Worm (Caenorhabditis elegans) whole organism, L1 larva: ENCODE measurements around the gene ZK856.11.

Source experiments
- C16A3.4 ChIP-seq: fragments of 150-350 bp; optimal IDR thresholded peaks from 2 replicates; lab custom pipeline; 2014; ENCODE audit warnings: missing biosample characterization, missing genetic modification characterization
- F16B12.6 ChIP-seq: fragments of 150-350 bp; optimal IDR thresholded peaks from 2 replicates; lab custom pipeline; 2014; ENCODE audit warnings: missing biosample characterization, missing genetic modification characterization
- alr-1 ChIP-seq: fragments of 200-800 bp; sonication (Bioruptor generic); optimal IDR thresholded peaks from 2 replicates; lab custom pipeline; 2018; ENCODE audit warnings: borderline replicate concordance, mild to moderate bottlenecking, missing genetic modification characterization, missing compliant biosample characterization
- ama-1 ChIP-seq: fragments of 150-350 bp; optimal IDR thresholded peaks from 2 replicates; lab custom pipeline; 2014
- blmp-1 ChIP-seq: fragments of 150-350 bp; optimal IDR thresholded peaks from 2 replicates; lab custom pipeline; 2014; ENCODE audit warnings: missing biosample characterization, missing genetic modification characterization
- ceh-88 ChIP-seq: fragments of 200-800 bp; sonication (Bioruptor generic); IDR thresholded peaks from 2 replicates; pipeline ENCODE4 v1.3.6; 2022; ENCODE audit warnings: missing genetic modification characterization, missing compliant biosample characterization
- ceh-90 ChIP-seq: sonication (generic microtip); optimal IDR thresholded peaks from 2 replicates; lab custom pipeline; 2016; ENCODE audit warnings: missing genetic modification characterization, missing compliant biosample characterization
- ces-1 ChIP-seq: fragments of 150-350 bp; optimal IDR thresholded peaks from 2 replicates; lab custom pipeline; 2014; ENCODE audit warnings: missing biosample characterization, missing genetic modification reagents, missing genetic modification characterization
- dpl-1 ChIP-seq, 3 experiments: fragments of 150-350 bp in 2 of 3; sonication (generic microtip) in 1 of 3; optimal IDR thresholded peaks; 2 replicates each; lab custom pipeline; 2014 to 2017; ENCODE audit warnings: missing biosample characterization in 3 of 3, missing genetic modification characterization in 3 of 3, missing genetic modification reagents in 3 of 3
- efl-1 ChIP-seq, 4 experiments: fragments of 150-350 bp; optimal IDR thresholded peaks in 3 of 4; peaks in 1 of 4; 1 replicate in 1 of 4; 2 replicates in 3 of 4; lab custom pipeline; 2014; ENCODE audit warnings: missing biosample characterization in 2 of 4, missing genetic modification characterization in 2 of 4, missing genetic modification reagents in 2 of 4
- efl-3 ChIP-seq: fragments of 200-800 bp; sonication (Bioruptor generic); optimal IDR thresholded peaks from 2 replicates; lab custom pipeline; 2018; ENCODE audit warnings: mild to moderate bottlenecking, missing genetic modification characterization, missing compliant biosample characterization
- egl-13 ChIP-seq: sonication (generic microtip); optimal IDR thresholded peaks from 2 replicates; lab custom pipeline; 2016; ENCODE audit warnings: missing genotype, missing genetic modification reagents, missing genetic modification characterization, missing compliant biosample characterization
- elt-2 ChIP-seq: sonication (generic microtip); optimal IDR thresholded peaks from 2 replicates; lab custom pipeline; 2016; ENCODE audit warnings: missing genetic modification characterization, mild to moderate bottlenecking, inconsistent platforms, missing compliant biosample characterization, missing genetic modification reagents
- elt-3 ChIP-seq, 6 experiments: fragments of 150-350 bp in 1 of 6; sonication (generic microtip); optimal IDR thresholded peaks; 2 replicates each; lab custom pipeline; 2017 to 2018; ENCODE audit warnings: missing biosample characterization in 6 of 6, missing genetic modification characterization in 6 of 6, inconsistent platforms in 1 of 6
- ets-5 ChIP-seq: fragments of 200-800 bp; sonication (Bioruptor generic); IDR thresholded peaks from 2 replicates; pipeline ENCODE4 v1.3.6; 2022; ENCODE audit warnings: missing genetic modification characterization, missing compliant biosample characterization
- fkh-10 ChIP-seq: sonication (generic microtip); optimal IDR thresholded peaks from 2 replicates; lab custom pipeline; 2017; ENCODE audit warnings: missing biosample characterization, missing genetic modification reagents, missing genetic modification characterization
- grh-1 ChIP-seq: fragments of 200-800 bp; sonication (Bioruptor generic); IDR thresholded peaks from 2 replicates; pipeline ENCODE4 v1.3.6; 2022; ENCODE audit warnings: missing genetic modification reagents, missing genetic modification characterization, missing compliant biosample characterization
- hlh-17 ChIP-seq: fragments of 200-800 bp; sonication (Bioruptor generic); optimal IDR thresholded peaks from 2 replicates; lab custom pipeline; 2018; ENCODE audit warnings: missing genetic modification characterization, mild to moderate bottlenecking, missing compliant biosample characterization, moderate library complexity, borderline replicate concordance
- lin-13 ChIP-seq: fragments of 150-350 bp; optimal IDR thresholded peaks from 2 replicates; lab custom pipeline; 2014; ENCODE audit warnings: missing biosample characterization, missing genetic modification reagents, missing genetic modification characterization
- lin-35 ChIP-seq, 2 experiments: fragments of 150-350 bp; optimal IDR thresholded peaks; 2 replicates each; lab custom pipeline; 2014; ENCODE audit warnings: missing biosample characterization in 2 of 2, missing genetic modification characterization in 2 of 2, missing genetic modification reagents in 2 of 2
- lir-3 ChIP-seq: sonication (generic microtip); optimal IDR thresholded peaks from 2 replicates; lab custom pipeline; 2016; ENCODE audit warnings: mild to moderate bottlenecking, missing genetic modification characterization, moderate library complexity, missing compliant biosample characterization; ENCODE audit not compliant: poor library complexity
- mdl-1 ChIP-seq, 2 experiments: fragments of 150-350 bp; optimal IDR thresholded peaks; 2 replicates each; lab custom pipeline; 2014 to 2017; ENCODE audit warnings: missing biosample characterization in 2 of 2, missing genetic modification characterization in 2 of 2, inconsistent platforms in 1 of 2
- nhr-11 ChIP-seq: fragments of 150-350 bp; optimal IDR thresholded peaks from 2 replicates; lab custom pipeline; 2014; ENCODE audit warnings: missing biosample characterization, missing genetic modification characterization
- nhr-12 ChIP-seq: sonication (generic microtip); optimal IDR thresholded peaks from 2 replicates; lab custom pipeline; 2017; ENCODE audit warnings: missing biosample characterization, missing genetic modification characterization
- nhr-19 ChIP-seq: fragments of 200-800 bp; sonication (Bioruptor generic); conservative IDR thresholded peaks from 2 replicates; pipeline ENCODE4 v1.3.6; 2022; ENCODE audit warnings: missing genetic modification characterization, missing compliant biosample characterization
- nhr-20 ChIP-seq: sonication (generic microtip); optimal IDR thresholded peaks from 2 replicates; lab custom pipeline; 2016; ENCODE audit warnings: mild to moderate bottlenecking, missing genetic modification characterization, missing compliant biosample characterization
- nhr-71 ChIP-seq: sonication (generic microtip); optimal IDR thresholded peaks from 2 replicates; lab custom pipeline; 2016; ENCODE audit warnings: mild to moderate bottlenecking, missing genetic modification characterization, moderate library complexity, missing compliant biosample characterization
- nhr-77 ChIP-seq: fragments of 150-350 bp; optimal IDR thresholded peaks from 2 replicates; lab custom pipeline; 2014; ENCODE audit warnings: missing biosample characterization, missing genetic modification characterization
- nhr-84 ChIP-seq: sonication (generic microtip); optimal IDR thresholded peaks from 2 replicates; lab custom pipeline; 2017; ENCODE audit warnings: missing biosample characterization, missing genetic modification characterization
- nhr-85 ChIP-seq: sonication (generic microtip); peaks from one replicate; lab custom pipeline; 2016; ENCODE audit warnings: missing genetic modification characterization, inconsistent platforms, missing compliant biosample characterization
- nhr-90 ChIP-seq: sonication (generic microtip); optimal IDR thresholded peaks from 2 replicates; lab custom pipeline; 2016; ENCODE audit warnings: mild to moderate bottlenecking, missing genetic modification characterization, missing compliant biosample characterization; ENCODE audit not compliant: poor library complexity
- pag-3 ChIP-seq: sonication (generic microtip); optimal IDR thresholded peaks from 2 replicates; lab custom pipeline; 2017; ENCODE audit warnings: missing genetic modification characterization, mild to moderate bottlenecking, missing compliant biosample characterization, antibody characterized with exemption, borderline replicate concordance; ENCODE audit not compliant: insufficient read depth
- pax-3 ChIP-seq: fragments of 200-800 bp; sonication (Bioruptor generic); optimal IDR thresholded peaks from 2 replicates; lab custom pipeline; 2018; ENCODE audit warnings: mild to moderate bottlenecking, missing genetic modification characterization, moderate library complexity, missing compliant biosample characterization
- skn-1 ChIP-seq: fragments of 150-350 bp; optimal IDR thresholded peaks from 2 replicates; lab custom pipeline; 2014; ENCODE audit warnings: missing biosample characterization, missing genetic modification characterization
- snu-23 ChIP-seq: sonication (generic microtip); optimal IDR thresholded peaks from 2 replicates; lab custom pipeline; 2016; ENCODE audit warnings: missing genetic modification characterization, missing compliant biosample characterization
- sox-4 ChIP-seq: sonication (generic microtip); optimal IDR thresholded peaks from 2 replicates; lab custom pipeline; 2016; ENCODE audit warnings: missing genetic modification characterization, missing compliant biosample characterization
- sptf-1 ChIP-seq: fragments of 150-350 bp; optimal IDR thresholded peaks from 2 replicates; lab custom pipeline; 2014; ENCODE audit warnings: missing biosample characterization, missing genetic modification characterization
- sup-37 ChIP-seq: fragments of 200-800 bp; sonication (Bioruptor generic); optimal IDR thresholded peaks from 2 replicates; lab custom pipeline; 2018; ENCODE audit warnings: mild to moderate bottlenecking, missing genetic modification characterization, missing compliant biosample characterization
- swsn-7 ChIP-seq: sonication (generic microtip); optimal IDR thresholded peaks from 2 replicates; lab custom pipeline; 2016; ENCODE audit warnings: missing genetic modification characterization, missing compliant biosample characterization
- unc-130 ChIP-seq: fragments of 150-350 bp; optimal IDR thresholded peaks from 2 replicates; lab custom pipeline; 2017; ENCODE audit warnings: missing biosample characterization, missing genetic modification characterization, inconsistent platforms
- xbp-1 ChIP-seq: sonication (generic microtip); optimal IDR thresholded peaks from 2 replicates; lab custom pipeline; 2016; ENCODE audit warnings: missing genetic modification characterization, missing compliant biosample characterization

Gene ZK856.11

ce11 chrV:10202340-10202739, 2.4 kb downstream of the ZK856.11 start:
- TF ChIP-seq efl-1 (optimal IDR thresholded peaks at IDR 0.05; lab: Kevin White, UChicago) (no peak), efl-1 (GFP tag; optimal IDR thresholded peaks at IDR 0.05 in 1 of 2; lab: Kevin White, UChicago) (peak in 1 of 2 experiments; percentile 91), lir-3 (no peak), elt-2 (tag; lab: Kevin White, UChicago) (peak; percentile 15)

DNA sequence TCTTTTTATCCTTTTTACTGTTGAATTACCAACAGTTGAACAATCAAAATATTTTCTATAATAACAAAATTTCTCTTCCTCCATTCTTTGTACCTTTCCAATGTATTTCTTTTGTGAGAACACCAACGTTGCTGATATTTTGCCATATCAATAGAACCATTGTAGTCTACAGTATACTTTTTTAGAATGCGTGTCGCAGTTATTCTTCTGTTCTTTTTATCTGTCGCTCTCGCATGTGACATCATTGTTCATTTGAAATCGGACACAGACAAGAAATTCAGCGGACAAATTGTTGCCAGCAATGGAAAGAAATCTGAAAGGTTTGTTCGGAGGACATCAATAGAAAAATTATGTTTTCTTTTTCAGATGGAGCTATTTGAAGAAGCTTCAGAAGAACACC, 2.8 kb downstream of the ZK856.11 start, which contains the start of gene ZK856.7:
Gene ZK856.7, plus strand, starts transcription at position 186 of the 400 bp plus-strand sequence.
- TF ChIP-seq nhr-20 (tag; lab: Kevin White, UChicago) (peak; percentile 16), unc-130 (tag; lab: Kevin White, UChicago) (no peak), blmp-1 (tag; lab: Kevin White, UChicago) (peak; percentile 9)

DNA sequence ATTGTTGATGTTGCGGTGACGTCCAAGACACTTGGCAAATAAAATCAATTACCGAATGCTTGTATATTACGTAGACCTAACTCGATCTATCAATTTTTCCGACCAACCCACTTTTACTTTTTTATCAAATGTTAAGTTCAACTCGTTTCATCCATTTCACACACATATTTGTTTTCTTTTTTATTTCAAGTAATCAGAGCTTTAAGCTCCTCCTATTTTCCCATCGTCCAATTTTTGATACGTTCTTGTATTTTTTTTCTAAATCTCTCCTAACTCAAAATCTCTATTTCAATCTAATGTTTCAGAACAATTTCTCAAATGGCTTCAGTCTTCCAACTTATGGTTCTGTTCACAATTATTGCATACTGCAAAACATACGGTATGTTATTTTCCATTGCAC, 6.4 kb downstream of the ZK856.11 start, which contains the start of gene ZK856.6:
Gene ZK856.6, plus strand, starts transcription at position 301 of the 400 bp plus-strand sequence.
- TF ChIP-seq nhr-12: no peak

- TF ChIP-seq ceh-88 (GFP tag; lab: Robert Waterston, UW) (no peak), pag-3 (tag; lab: Kevin White, UChicago) (no peak), grh-1 (GFP tag; lab: Robert Waterston, UW) (no peak), elt-2 (tag; lab: Kevin White, UChicago) (no peak), sptf-1 (no peak), ama-1 (lab: Kevin White, UChicago) (no peak), mdl-1 (tag; optimal IDR thresholded peaks at IDR 0.05; lab: Kevin White, UChicago) (no peak), efl-3 (GFP tag; lab: Kevin White, UChicago) (no peak), F16B12.6 (no peak), egl-13 (tag; lab: Kevin White, UChicago) (no peak), swsn-7 (no peak)
These were observed 13.5 kb downstream of the ZK856.11 start for ce11 chrV:10191242-10191641.

ce11 chrV:10190081-10190556, 14.6 kb downstream of the ZK856.11 start, which contains the start of gene ZK856.5:
ZK856.5 (minus strand) TSS chrV:10190131.
- TF ChIP-seq nhr-85 (tag; lab: Kevin White, UChicago): peak; percentile 58
- TF ChIP-seq nhr-71 (tag; lab: Kevin White, UChicago): peak; percentile 22
- TF ChIP-seq swsn-7: no peak
- no peak for TF ChIP-seq sup-37 (GFP tag; lab: Kevin White, UChicago)
- no peak for TF ChIP-seq blmp-1 (tag; lab: Kevin White, UChicago)
- no peak for TF ChIP-seq C16A3.4 (tag; lab: Kevin White, UChicago)
- peak in 1 of 2 experiments; percentile 37 for TF ChIP-seq lin-35 (GFP tag; optimal IDR thresholded peaks at IDR 0.05; lab: Kevin White, UChicago)
- no peak for TF ChIP-seq nhr-11 (tag; lab: Kevin White, UChicago)
- no peak for TF ChIP-seq mdl-1 (tag; optimal IDR thresholded peaks at IDR 0.05; lab: Kevin White, UChicago)
- TF ChIP-seq efl-1 (optimal IDR thresholded peaks at IDR 0.05; lab: Kevin White, UChicago): no peak
- TF ChIP-seq efl-1 (GFP tag; optimal IDR thresholded peaks at IDR 0.05 in 1 of 2; lab: Kevin White, UChicago): peak in 1 of 2 experiments; percentile 66
- TF ChIP-seq sox-4 (tag; lab: Kevin White, UChicago): no peak
- TF ChIP-seq elt-2 (tag; lab: Kevin White, UChicago): peak; percentile 90

ce11 chrV:10185719-10186118, 19.0 kb downstream of the ZK856.11 start, which contains the start of gene ZK856.18:
ZK856.18 (minus strand) TSS chrV:10186007.
- TF ChIP-seq pax-3 (tag; lab: Kevin White, UChicago) (no peak), ama-1 (lab: Kevin White, UChicago) (no peak), ceh-90 (tag; lab: Kevin White, UChicago) (no peak), snu-23 (no peak), nhr-84 (tag; lab: Kevin White, UChicago) (no peak), ces-1 (GFP tag; lab: Kevin White, UChicago) (no peak), lin-13 (GFP tag; lab: Kevin White, UChicago) (no peak), dpl-1 (GFP tag; optimal IDR thresholded peaks at IDR 0.05; lab: Kevin White, UChicago) (no peak), skn-1 (tag; lab: Kevin White, UChicago) (no peak), nhr-90 (tag; lab: Kevin White, UChicago) (no peak), fkh-10 (GFP tag; lab: Kevin White, UChicago) (no peak), alr-1 (tag; lab: Kevin White, UChicago) (no peak), xbp-1 (no peak), elt-3 (tag; optimal IDR thresholded peaks at IDR 0.05; lab: Kevin White, UChicago) (no peak), ets-5 (GFP tag; lab: Robert Waterston, UW) (no peak), unc-130 (tag; lab: Kevin White, UChicago) (no peak), nhr-19 (GFP tag; lab: Robert Waterston, UW) (no peak), nhr-77 (tag; lab: Kevin White, UChicago) (no peak), hlh-17 (GFP tag; lab: Kevin White, UChicago) (no peak)
